Worm (Caenorhabditis elegans): ENCODE measurements around the gene C09B8.3.

DNA sequence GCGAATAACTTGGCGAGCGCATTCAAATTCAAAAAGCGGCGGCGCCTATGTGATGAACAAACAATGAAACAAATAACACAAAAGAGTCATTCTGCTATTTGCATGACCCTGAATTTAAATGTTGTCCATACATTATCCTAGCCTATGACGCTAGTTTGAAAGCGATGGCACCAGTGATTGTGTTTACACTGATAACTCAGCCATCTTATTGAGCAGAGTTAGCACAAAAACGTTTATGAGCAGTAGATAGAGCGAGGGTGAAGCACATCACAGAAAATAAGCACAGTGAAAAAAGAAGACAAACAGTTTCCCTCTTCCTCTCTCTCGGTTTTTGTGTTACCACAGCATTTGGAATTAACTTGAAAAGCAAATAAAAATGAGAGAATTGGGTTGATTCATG lies 32.8 kb upstream of the C09B8.3 start:
- TF ChIP-seq ama-1 (optimal IDR thresholded peaks at IDR 0.05) = no peak
- TF ChIP-seq tbx-11 (GFP tag; IDR thresholded peaks at IDR 0.05) = no peak
- no peak for TF ChIP-seq flt-1 (GFP tag; IDR thresholded peaks at IDR 0.05)
- no peak for TF ChIP-seq ceh-36 (tag; optimal IDR thresholded peaks at IDR 0.05)
- no peak for TF ChIP-seq ets-7 (tag; optimal IDR thresholded peaks at IDR 0.05)
